Fruit fly (Drosophila melanogaster) whole organism, prepupa: ENCODE measurements around the gene NimB1.

ENCODE experiments used
- Blimp-1 ChIP-seq: fragments of 200-800 bp; sonication (Bioruptor generic); optimal IDR thresholded peaks from 3 replicates; lab custom pipeline; 2017; ENCODE audit warnings: missing biosample characterization, missing genetic modification characterization, mild to moderate bottlenecking, moderate library complexity, missing genetic modification reagents
- CG1621 ChIP-seq: fragments of 200-800 bp; sonication (Bioruptor generic); optimal IDR thresholded peaks from 3 replicates; lab custom pipeline; 2018; ENCODE audit warnings: missing biosample characterization, mild to moderate bottlenecking, missing genetic modification characterization
- CG4318 ChIP-seq: fragments of 200-800 bp; sonication (Bioruptor generic); optimal IDR thresholded peaks from 3 replicates; lab custom pipeline; 2017; ENCODE audit warnings: missing biosample characterization, mild to moderate bottlenecking, missing genetic modification characterization
- CG7368 ChIP-seq: fragments of 200-800 bp; sonication (Bioruptor generic); optimal IDR thresholded peaks from 3 replicates; lab custom pipeline; 2016; ENCODE audit warnings: missing biosample characterization, missing genetic modification characterization
- Met ChIP-seq: fragments of 200-800 bp; sonication (Bioruptor generic); optimal IDR thresholded peaks from 3 replicates; lab custom pipeline; 2016; ENCODE audit warnings: missing biosample characterization, missing genetic modification characterization
- Sox14 ChIP-seq: fragments of 200-800 bp; sonication (Bioruptor generic); optimal IDR thresholded peaks from 3 replicates; lab custom pipeline; 2016; ENCODE audit warnings: missing biosample characterization, missing genetic modification characterization
- cyc ChIP-seq: fragments of 200-800 bp; sonication (Bioruptor generic); optimal IDR thresholded peaks from 3 replicates; lab custom pipeline; 2016; ENCODE audit warnings: missing biosample characterization, missing genetic modification characterization
- fkh ChIP-seq: fragments of 200-800 bp; sonication (Bioruptor generic); optimal IDR thresholded peaks from 3 replicates; lab custom pipeline; 2017; ENCODE audit warnings: missing biosample characterization, mild to moderate bottlenecking, missing genetic modification characterization, moderate library complexity
- svp ChIP-seq: fragments of 200-800 bp; sonication (Bioruptor generic); peaks from one replicate; lab custom pipeline; 2016; ENCODE audit warnings: missing biosample characterization, missing genetic modification characterization

DNA sequence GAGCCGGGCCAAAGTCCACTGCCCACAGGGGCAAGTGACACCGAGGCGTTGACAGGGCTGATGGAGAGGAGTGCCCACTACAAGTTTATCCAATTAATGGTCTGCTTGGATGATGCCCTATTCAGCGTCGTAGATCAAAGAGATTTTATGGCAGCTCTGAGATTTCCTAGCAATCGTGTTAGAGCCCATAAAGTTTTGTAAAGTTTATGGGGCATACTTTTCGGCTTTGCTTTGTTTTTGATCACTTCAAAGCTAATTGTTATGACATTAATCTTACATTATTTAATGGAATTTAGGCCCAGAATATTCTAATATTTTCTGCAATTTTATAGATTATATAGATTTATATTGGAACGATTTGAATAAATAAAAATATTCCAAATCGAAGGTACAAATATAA lies 2.9 kb upstream of the NimB1 start:
- no peak for TF ChIP-seq svp (GFP tag; lab: Kevin White, UChicago)
- TF ChIP-seq CG4318 (GFP tag; lab: Kevin White, UChicago) = no peak
- no peak for TF ChIP-seq Blimp-1
- no peak for TF ChIP-seq CG1621 (tag; lab: Kevin White, UChicago)
- no peak for TF ChIP-seq fkh (GFP tag; lab: Kevin White, UChicago)
- TF ChIP-seq CG7368 = no peak
- no peak for TF ChIP-seq cyc (GFP tag; lab: Kevin White, UChicago)
- no peak for TF ChIP-seq Sox14 (GFP tag; lab: Kevin White, UChicago)
- TF ChIP-seq Met (GFP tag; lab: Kevin White, UChicago) = no peak
